Fruit fly (Drosophila melanogaster): ENCODE data around the gene CG5885.

Gene CG5885

dm6 chr2L:9943521-9943920, 25.4 kb upstream of the CG5885 start (continued):
- no peak for TF ChIP-seq ato (GFP tag; IDR thresholded peaks at IDR 0.05; ENCODE audit: partially characterized antibody)
- TF ChIP-seq CG2712 (tag; optimal IDR thresholded peaks at IDR 0.05) = no peak
- TF ChIP-seq ara (GFP tag; IDR thresholded peaks at IDR 0.05) = no peak
- TF ChIP-seq Pdp1 (GFP tag; optimal IDR thresholded peaks at IDR 0.05) = peak in 1 of 2 experiments; percentile 32
- TF ChIP-seq CG6175 (GFP tag; IDR thresholded peaks at IDR 0.05) = no peak
- no peak for TF ChIP-seq sens (GFP tag)
- no peak for TF ChIP-seq TFAM (GFP tag; optimal IDR thresholded peaks at IDR 0.05)
- TF ChIP-seq CG33557 (GFP tag; optimal IDR thresholded peaks at IDR 0.05) = no peak
- TF ChIP-seq CG14710 (tag; optimal IDR thresholded peaks at IDR 0.05) = no peak
- TF ChIP-seq tio (GFP tag; optimal IDR thresholded peaks at IDR 0.05) = no peak
- TF ChIP-seq bcd (GFP tag; optimal IDR thresholded peaks at IDR 0.05) = no peak
- TF ChIP-seq Oaz (GFP tag; IDR thresholded peaks at IDR 0.05) = no peak
- no peak for TF ChIP-seq Abd-B (GFP tag; optimal IDR thresholded peaks at IDR 0.05)
- TF ChIP-seq Eip74EF (GFP tag; optimal IDR thresholded peaks at IDR 0.05) = no peak
- TF ChIP-seq CG1233 (GFP tag; optimal IDR thresholded peaks at IDR 0.05) = no peak
- no peak for TF ChIP-seq shn (GFP tag; optimal IDR thresholded peaks at IDR 0.05)
- TF ChIP-seq cad (GFP tag; optimal IDR thresholded peaks at IDR 0.05) = no peak
- no peak for TF ChIP-seq CG12744 (GFP tag; optimal IDR thresholded peaks at IDR 0.05)
- no peak for TF ChIP-seq CG7745 (tag; optimal IDR thresholded peaks at IDR 0.05)
- no peak for TF ChIP-seq Dfd (GFP tag; optimal IDR thresholded peaks at IDR 0.05)
- TF ChIP-seq Dp (GFP tag; optimal IDR thresholded peaks at IDR 0.05) = no peak
- no peak for TF ChIP-seq CG6683 (GFP tag; optimal IDR thresholded peaks at IDR 0.05)
- no peak for TF ChIP-seq Hr78 (GFP tag; optimal IDR thresholded peaks at IDR 0.05)
- TF ChIP-seq prd (optimal IDR thresholded peaks at IDR 0.05) = no peak
- TF ChIP-seq prd (GFP tag; IDR thresholded peaks at IDR 0.05) = no peak
- TF ChIP-seq hb (GFP tag; IDR thresholded peaks at IDR 0.05; ENCODE audit: partially characterized antibody) = no peak
- TF ChIP-seq wdn (GFP tag; IDR thresholded peaks at IDR 0.05) = no peak
- TF ChIP-seq luna (GFP tag; optimal IDR thresholded peaks at IDR 0.05) = no peak
- TF ChIP-seq sc (optimal IDR thresholded peaks at IDR 0.05) = no peak
- no peak for TF ChIP-seq sc (GFP tag; optimal IDR thresholded peaks at IDR 0.05)
- no peak for TF ChIP-seq CG8281 (tag; optimal IDR thresholded peaks at IDR 0.05)
- no peak for TF ChIP-seq jumu (GFP tag; optimal IDR thresholded peaks at IDR 0.05)
- no peak for TF ChIP-seq BEAF-32 (GFP tag; optimal IDR thresholded peaks at IDR 0.05)
- TF ChIP-seq Bdp1 (GFP tag; optimal IDR thresholded peaks at IDR 0.05) = no peak
- TF ChIP-seq usp (GFP tag; optimal IDR thresholded peaks at IDR 0.05) = no peak
- no peak for TF ChIP-seq fd102C (GFP tag; optimal IDR thresholded peaks at IDR 0.05)
- TF ChIP-seq dysf (GFP tag; IDR thresholded peaks at IDR 0.05) = no peak
- 0 out of 3 replicates have a peak, but pooled peaks have one; percentile 14 for TF ChIP-seq CG11093 (GFP tag; IDR thresholded peaks at IDR 0.05)
- TF ChIP-seq CG7839 (tag; optimal IDR thresholded peaks at IDR 0.05) = peak; percentile 14
- no peak for TF ChIP-seq vvl (GFP tag; IDR thresholded peaks at IDR 0.05)
- no peak for TF ChIP-seq nmo (GFP tag; optimal IDR thresholded peaks at IDR 0.05)
- TF ChIP-seq toy (GFP tag; IDR thresholded peaks at IDR 0.05) = no peak
- TF ChIP-seq CG32772 (GFP tag; IDR thresholded peaks at IDR 0.05) = no peak
- TF ChIP-seq NC2β (GFP tag; optimal IDR thresholded peaks at IDR 0.05) = no peak
- TF ChIP-seq her (GFP tag; optimal IDR thresholded peaks at IDR 0.05) = peak; percentile 18
- TF ChIP-seq CG4328 (GFP tag; optimal IDR thresholded peaks at IDR 0.05) = no peak
- TF ChIP-seq CG6272 (GFP tag; IDR thresholded peaks at IDR 0.05) = no peak
- no peak for TF ChIP-seq ttk (GFP tag; IDR thresholded peaks at IDR 0.05)
- TF ChIP-seq CG32767 (GFP tag; IDR thresholded peaks at IDR 0.05) = no peak
- TF ChIP-seq Dek (tag; optimal IDR thresholded peaks at IDR 0.05) = peak; percentile 7
- TF ChIP-seq gt (GFP tag; IDR thresholded peaks at IDR 0.05) = no peak
- peak; percentile 34 for TF ChIP-seq Hmr (GFP tag; optimal IDR thresholded peaks at IDR 0.05)
